Fruit fly (Drosophila melanogaster) whole organism, embryonic: ENCODE results near the gene Obp83g.

ENCODE experiments used
- Awh ChIP-seq: fragments of 200-800 bp; sonication (Bioruptor generic); IDR thresholded peaks from 2 replicates; pipeline ENCODE4, ENCODE4 v1.3.6; 2022; ENCODE audit warnings: missing biosample characterization, missing genetic modification characterization
- Blimp-1 ChIP-seq: fragments of 200-800 bp; sonication (Bioruptor generic); optimal IDR thresholded peaks from 3 replicates; lab custom pipeline; 2018; ENCODE audit warnings: missing biosample characterization, missing genetic modification characterization, mild to moderate bottlenecking, moderate library complexity, missing genetic modification reagents
- CG10543 ChIP-seq: fragments of 200-800 bp; sonication (Bioruptor generic); optimal IDR thresholded peaks from 3 replicates; lab custom pipeline; 2017; ENCODE audit warnings: missing biosample characterization, mild to moderate bottlenecking, missing genetic modification characterization, moderate library complexity
- CG10959 ChIP-seq: fragments of 200-800 bp; sonication (Bioruptor generic); IDR thresholded peaks from 2 replicates; pipeline ENCODE4 v1.3.6; 2022; ENCODE audit warnings: missing biosample characterization, missing genetic modification characterization
- CG11504 ChIP-seq: fragments of 200-800 bp; sonication (Bioruptor generic); optimal IDR thresholded peaks from 3 replicates; lab custom pipeline; 2019; ENCODE audit warnings: missing biosample characterization, mild to moderate bottlenecking, missing genetic modification characterization, moderate library complexity
- CG13894 ChIP-seq: fragments of 200-800 bp; sonication (Bioruptor generic); optimal IDR thresholded peaks from 3 replicates; lab custom pipeline; 2018; ENCODE audit warnings: missing biosample characterization, mild to moderate bottlenecking, missing genetic modification characterization, moderate library complexity
- CG14965 ChIP-seq: fragments of 200-800 bp; sonication (Bioruptor generic); optimal IDR thresholded peaks from 2 replicates; lab custom pipeline; 2016; ENCODE audit warnings: missing biosample characterization, missing genetic modification characterization, borderline replicate concordance
- CG15011 ChIP-seq: fragments of 200-800 bp; sonication (Bioruptor generic); optimal IDR thresholded peaks from 3 replicates; lab custom pipeline; 2018; ENCODE audit warnings: missing biosample characterization, mild to moderate bottlenecking, missing genetic modification characterization
- CG17186 ChIP-seq: fragments of 200-800 bp; sonication (Bioruptor generic); optimal IDR thresholded peaks from 3 replicates; lab custom pipeline; 2017; ENCODE audit warnings: missing biosample characterization, missing genetic modification reagents, missing genetic modification characterization
- CG17385 ChIP-seq: fragments of 200-800 bp; sonication (Bioruptor generic); optimal IDR thresholded peaks from 3 replicates; lab custom pipeline; 2018; ENCODE audit warnings: missing biosample characterization, mild to moderate bottlenecking, missing genetic modification characterization
- CG17802 ChIP-seq: fragments of 200-800 bp; sonication (Bioruptor generic); optimal IDR thresholded peaks from 2 replicates; lab custom pipeline; 2018; ENCODE audit warnings: missing biosample characterization, mild to moderate bottlenecking, missing genetic modification characterization, moderate library complexity
- CG18764 ChIP-seq: fragments of 200-800 bp; sonication (Bioruptor generic); optimal IDR thresholded peaks from 3 replicates; lab custom pipeline; 2016; ENCODE audit warnings: missing biosample characterization, missing genetic modification characterization
- CG2116 ChIP-seq: fragments of 200-800 bp; sonication (Bioruptor generic); optimal IDR thresholded peaks from 3 replicates; lab custom pipeline; 2018; ENCODE audit warnings: missing biosample characterization, mild to moderate bottlenecking, missing genetic modification characterization
- CG2120 ChIP-seq: fragments of 200-800 bp; sonication (Bioruptor generic); optimal IDR thresholded peaks from 3 replicates; lab custom pipeline; 2016; ENCODE audit warnings: missing biosample characterization, missing genetic modification characterization
- CG34422 ChIP-seq: fragments of 200-800 bp; sonication (Bioruptor generic); IDR thresholded peaks from 3 replicates; pipeline ENCODE4 v1.3.6; 2022; ENCODE audit warnings: missing biosample characterization, missing genetic modification characterization
- CG4404 ChIP-seq: fragments of 200-800 bp; sonication (Bioruptor generic); IDR thresholded peaks from 2 replicates; pipeline ENCODE4 v1.3.6; 2022; ENCODE audit warnings: missing biosample characterization, missing genetic modification characterization
- CG4730 ChIP-seq: fragments of 200-800 bp; sonication (Bioruptor generic); IDR thresholded peaks from 2 replicates; pipeline ENCODE4 v1.3.6; 2022; ENCODE audit warnings: missing biosample characterization, missing genetic modification characterization
- CG5180 ChIP-seq: fragments of 200-800 bp; sonication (Bioruptor generic); optimal IDR thresholded peaks from 3 replicates; lab custom pipeline; 2017; ENCODE audit warnings: missing biosample characterization, missing genetic modification characterization, mild to moderate bottlenecking, moderate library complexity, missing genetic modification reagents
- CG7928 ChIP-seq: fragments of 200-800 bp; sonication (Bioruptor generic); optimal IDR thresholded peaks from 2 replicates; lab custom pipeline; 2017; ENCODE audit warnings: missing biosample characterization, mild to moderate bottlenecking, missing genetic modification characterization
- CG8478 ChIP-seq: fragments of >200 bp; optimal IDR thresholded peaks from 2 replicates; lab custom pipeline; 2018
- Deaf1 ChIP-seq: fragments of 200-800 bp; optimal IDR thresholded peaks from 3 replicates; lab custom pipeline; 2019; ENCODE audit warnings: missing biosample characterization, mild to moderate bottlenecking, missing genetic modification characterization, moderate library complexity
- Ets65A ChIP-seq: fragments of 200-800 bp; sonication (Bioruptor generic); peaks from one replicate; lab custom pipeline; 2016; ENCODE audit warnings: missing biosample characterization, missing genetic modification characterization
- Six4 ChIP-seq: fragments of 200-800 bp; sonication (Bioruptor generic); optimal IDR thresholded peaks from 2 replicates; lab custom pipeline; 2016; ENCODE audit warnings: missing biosample characterization, missing genetic modification characterization
- Sox100B ChIP-seq: fragments of 200-800 bp; sonication (Bioruptor generic); optimal IDR thresholded peaks from 3 replicates; lab custom pipeline; 2018; ENCODE audit warnings: missing biosample characterization, mild to moderate bottlenecking, missing genetic modification characterization
- ato ChIP-seq: fragments of 200-800 bp; sonication (Bioruptor generic); IDR thresholded peaks from 2 replicates; pipeline ENCODE4 v1.3.6; 2022; ENCODE audit warnings: missing biosample characterization, missing genetic modification characterization; ENCODE audit not compliant: partially characterized antibody
- dm ChIP-seq: fragments of 200-800 bp; sonication (Bioruptor generic); optimal IDR thresholded peaks from 3 replicates; lab custom pipeline; 2016; ENCODE audit warnings: missing biosample characterization, missing genetic modification characterization
- dmrt99B ChIP-seq: fragments of 200-800 bp; sonication (Bioruptor generic); optimal IDR thresholded peaks from 2 replicates; lab custom pipeline; 2018; ENCODE audit warnings: missing biosample characterization, mild to moderate bottlenecking, missing genetic modification characterization, moderate library complexity
- gem ChIP-seq: fragments of 200-800 bp; sonication (Bioruptor generic); optimal IDR thresholded peaks from 2 replicates; lab custom pipeline; 2019; ENCODE audit warnings: missing biosample characterization, mild to moderate bottlenecking, missing genetic modification characterization, moderate library complexity
- oc ChIP-seq: fragments of 200-800 bp; sonication (Bioruptor generic); optimal IDR thresholded peaks from 2 replicates; lab custom pipeline; 2018; ENCODE audit warnings: missing biosample characterization, mild to moderate bottlenecking, missing genetic modification characterization, moderate library complexity
- sens ChIP-seq: fragments of 200-800 bp; sonication (Bioruptor generic); peaks from one replicate; lab custom pipeline; 2016; ENCODE audit warnings: missing biosample characterization, missing genetic modification characterization
- sens-2 ChIP-seq: fragments of 200-800 bp; sonication (Bioruptor generic); IDR thresholded peaks from 2 replicates; pipeline ENCODE4 v1.3.6; 2022; ENCODE audit warnings: missing biosample characterization, missing genetic modification characterization
- slp2 ChIP-seq: fragments of 200-800 bp; sonication (Bioruptor generic); optimal IDR thresholded peaks from 2 replicates; lab custom pipeline; 2016; ENCODE audit warnings: missing biosample characterization, missing genetic modification characterization
- sob ChIP-seq: fragments of 200-800 bp; sonication (Bioruptor generic); IDR thresholded peaks from 2 replicates; pipeline ENCODE4 v1.3.6; 2022; ENCODE audit warnings: missing biosample characterization, missing genetic modification characterization
- sr ChIP-seq: fragments of 200-800 bp; sonication (Bioruptor generic); IDR thresholded peaks from 3 replicates; pipeline ENCODE4 v1.3.6; 2022; ENCODE audit warnings: missing biosample characterization, missing genetic modification characterization
- trem ChIP-seq: fragments of 200-800 bp; optimal IDR thresholded peaks from 3 replicates; lab custom pipeline; 2019; ENCODE audit warnings: missing biosample characterization, mild to moderate bottlenecking, missing genetic modification characterization, moderate library complexity
- vvl ChIP-seq: fragments of 200-800 bp; sonication (Bioruptor generic); IDR thresholded peaks from 2 replicates; pipeline ENCODE4 v1.3.6; 2022; ENCODE audit warnings: missing biosample characterization, missing genetic modification characterization
- z ChIP-seq: fragments of 200-800 bp; sonication (Bioruptor generic); IDR thresholded peaks from 3 replicates; pipeline ENCODE4 v1.3.6; 2022; ENCODE audit warnings: missing biosample characterization, missing genetic modification characterization

Obp83g gene

dm6 chr3R:6106711-6107110 lies 5.4 kb downstream of the Obp83g start (continued):
- TF ChIP-seq CG10959 (GFP tag; lab: Robert Waterston, UW) (no peak), Deaf1 (tag; lab: Kevin White, UChicago) (no peak), dm (GFP tag; lab: Kevin White, UChicago) (no peak), CG13894 (tag; lab: Kevin White, UChicago) (peak; percentile 89), CG18764 (no peak), CG8478 (lab: Kevin White, UChicago) (no peak), trem (tag; lab: Kevin White, UChicago) (no peak), dmrt99B (tag; lab: Kevin White, UChicago) (peak; percentile 9), slp2 (GFP tag; lab: Kevin White, UChicago) (no peak), Sox100B (peak; percentile 20), gem (peak; percentile 16)
- TF ChIP-seq, all 482 proteins: peak for 15

- TF ChIP-seq Blimp-1 (GFP tag; lab: Kevin White, UChicago): peak; percentile 30
- peak; percentile 92 for TF ChIP-seq Awh (GFP tag; lab: Robert Waterston, UW)
- peak; percentile 70 for TF ChIP-seq vvl (GFP tag; lab: Robert Waterston, UW)
- peak; percentile 25 for TF ChIP-seq oc (tag; lab: Kevin White, UChicago)
- no peak for TF ChIP-seq CG17186
Observed at dm6 chr3R:6105160-6105559, 6.9 kb downstream of the Obp83g start.

DNA sequence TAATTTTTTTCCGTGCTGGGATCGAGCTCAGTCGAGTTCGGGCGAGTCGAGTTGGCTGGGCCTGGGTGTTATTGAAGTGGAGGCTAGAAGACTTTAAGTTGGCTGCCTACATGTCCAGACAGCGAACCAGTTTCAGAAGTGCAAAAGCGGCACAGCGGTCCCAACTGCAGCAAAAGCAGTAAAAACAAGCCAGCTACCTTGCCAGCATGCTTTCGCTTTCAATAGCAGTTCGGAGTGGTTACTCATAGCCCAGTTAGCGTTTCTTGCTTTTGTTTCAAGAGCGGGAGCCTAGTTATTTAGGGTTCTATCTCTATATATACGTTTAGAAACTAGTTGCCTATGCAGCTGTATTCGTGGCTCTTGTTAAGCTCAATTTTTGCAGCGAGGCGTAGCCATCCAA lies 9.4 kb downstream of the Obp83g start:
- TF ChIP-seq Ets65A (GFP tag; lab: Kevin White, UChicago) (peak; percentile 46), CG5180 (GFP tag; lab: Kevin White, UChicago) (peak; percentile 80), CG10543 (GFP tag; lab: Kevin White, UChicago) (no peak), CG17802 (tag; lab: Kevin White, UChicago) (no peak), CG34422 (GFP tag; lab: Robert Waterston, UW) (0 out of 3 replicates have a peak, but pooled peaks have one; percentile 27), Blimp-1 (GFP tag; lab: Kevin White, UChicago) (peak; percentile 93), CG4404 (0 out of 2 replicates have a peak, but pooled peaks have one; percentile 5), ato (GFP tag; lab: Robert Waterston, UW) (no peak), sr (no peak), CG15011 (GFP tag; lab: Kevin White, UChicago) (no peak), Six4 (GFP tag; lab: Kevin White, UChicago) (no peak)

dm6 chr3R:6102318-6102717 lies 9.8 kb downstream of the Obp83g start:
- no peak for TF ChIP-seq CG7928 (GFP tag; lab: Kevin White, UChicago)
- peak; percentile 69 for TF ChIP-seq sens (GFP tag; lab: Kevin White, UChicago)
- TF ChIP-seq CG14965 (GFP tag; lab: Kevin White, UChicago): no peak
- TF ChIP-seq CG17385: no peak
- peak; percentile 22 for TF ChIP-seq CG11504 (tag; lab: Kevin White, UChicago)
- TF ChIP-seq CG2120: no peak
- TF ChIP-seq z (GFP tag; lab: Robert Waterston, UW): no peak
- TF ChIP-seq sens-2 (GFP tag; lab: Robert Waterston, UW): no peak
- TF ChIP-seq CG4404: no peak
- TF ChIP-seq CG2116 (GFP tag; lab: Kevin White, UChicago): no peak
- no peak for TF ChIP-seq sob (GFP tag; lab: Robert Waterston, UW)
- TF ChIP-seq CG4730: no peak
